Worm (Caenorhabditis elegans) whole organism, late embryonic: ENCODE measurements around the gene ergi-3.

Experiments
- F13H6.1 ChIP-seq: sonication (generic microtip); optimal IDR thresholded peaks from 2 replicates; lab custom pipeline; 2016; ENCODE audit warnings: missing genetic modification characterization, missing compliant biosample characterization
- ahr-1 ChIP-seq: sonication (generic microtip); optimal IDR thresholded peaks from 2 replicates; lab custom pipeline; 2016; ENCODE audit warnings: missing genetic modification characterization, missing compliant biosample characterization
- ama-1 ChIP-seq: fragments of 150-350 bp; optimal IDR thresholded peaks from 2 replicates; lab custom pipeline; 2014
- fax-1 ChIP-seq: sonication (generic microtip); optimal IDR thresholded peaks from 2 replicates; lab custom pipeline; 2016; ENCODE audit warnings: missing genotype, missing genetic modification characterization, missing compliant biosample characterization
- madf-2 ChIP-seq: sonication (generic microtip); optimal IDR thresholded peaks from 2 replicates; lab custom pipeline; 2017; ENCODE audit warnings: missing genetic modification characterization, missing compliant biosample characterization
- nhr-11 ChIP-seq: fragments of 150-350 bp; optimal IDR thresholded peaks from 2 replicates; lab custom pipeline; 2014; ENCODE audit warnings: missing biosample characterization, missing genetic modification characterization
- pha-4 ChIP-seq: fragments of 150-350 bp; optimal IDR thresholded peaks from 2 replicates; lab custom pipeline; 2018; ENCODE audit warnings: missing biosample characterization, missing genetic modification reagents, missing genetic modification characterization
- sox-4 ChIP-seq: sonication (generic microtip); optimal IDR thresholded peaks from 2 replicates; lab custom pipeline; 2017; ENCODE audit warnings: mild to moderate bottlenecking, missing genetic modification characterization, inconsistent platforms, missing compliant biosample characterization
- ttx-3 ChIP-seq: sonication (generic microtip); optimal IDR thresholded peaks from 2 replicates; lab custom pipeline; 2016; ENCODE audit warnings: missing genetic modification reagents, missing genetic modification characterization, missing compliant biosample characterization
- unc-86 ChIP-seq: sonication (generic microtip); optimal IDR thresholded peaks from 2 replicates; lab custom pipeline; 2016; ENCODE audit warnings: missing genetic modification characterization, missing compliant biosample characterization
- zip-5 ChIP-seq: sonication (generic microtip); optimal IDR thresholded peaks from 2 replicates; lab custom pipeline; 2016; ENCODE audit warnings: missing genetic modification characterization, missing compliant biosample characterization
- ztf-16 ChIP-seq: sonication (generic microtip); optimal IDR thresholded peaks from 2 replicates; lab custom pipeline; 2017; ENCODE audit warnings: missing genetic modification characterization, missing compliant biosample characterization

- no peak for TF ChIP-seq sox-4 (tag; lab: Kevin White, UChicago)
- no peak for TF ChIP-seq ama-1
- no peak for TF ChIP-seq madf-2
- no peak for TF ChIP-seq ztf-16 (tag; lab: Kevin White, UChicago)
- TF ChIP-seq ahr-1 (tag; lab: Kevin White, UChicago): no peak
- TF ChIP-seq nhr-11 (tag; lab: Kevin White, UChicago): no peak
- no peak for TF ChIP-seq fax-1 (tag; lab: Kevin White, UChicago)
- TF ChIP-seq ttx-3: no peak
- no peak for TF ChIP-seq pha-4
- TF ChIP-seq zip-5 (tag; lab: Kevin White, UChicago): no peak
- TF ChIP-seq unc-86 (tag; lab: Kevin White, UChicago): no peak
- no peak for TF ChIP-seq F13H6.1 (tag; lab: Kevin White, UChicago)
These were observed 9.8 kb downstream of the ergi-3 start, which contains the start of gene rab-14 for ce11 chrX:15606585-15607276.
